Worm (Caenorhabditis elegans) whole organism, young adult: Measurements from ENCODE around the gene C17H12.5.

Experiments
- F10E7.11 ChIP-seq: sonication (generic microtip); optimal IDR thresholded peaks from 2 replicates; lab custom pipeline; 2017; ENCODE audit warnings: mild to moderate bottlenecking, missing genetic modification characterization, moderate library complexity, missing compliant biosample characterization
- F37B4.10 ChIP-seq: fragments of 200-800 bp; sonication (Bioruptor generic); IDR thresholded peaks from 2 replicates; pipeline ENCODE4 v1.3.6; 2022; ENCODE audit warnings: missing genetic modification characterization, missing compliant biosample characterization
- F49E8.2 ChIP-seq: sonication (generic microtip); optimal IDR thresholded peaks from 3 replicates; lab custom pipeline; 2017; ENCODE audit warnings: missing genetic modification characterization, mild to moderate bottlenecking, missing compliant biosample characterization, antibody characterized with exemption, moderate library complexity; ENCODE audit not compliant: insufficient read depth
- F57C9.4 ChIP-seq: sonication (generic microtip); optimal IDR thresholded peaks from 2 replicates; lab custom pipeline; 2017; ENCODE audit warnings: mild to moderate bottlenecking, missing genetic modification characterization, missing compliant biosample characterization
- K12H6.12 ChIP-seq: fragments of 200-800 bp; sonication (Bioruptor generic); optimal IDR thresholded peaks from 2 replicates; lab custom pipeline; 2018; ENCODE audit warnings: mild to moderate bottlenecking, missing genetic modification characterization, missing compliant biosample characterization
- Y53G8AR.9 ChIP-seq: fragments of 200-800 bp; sonication (Bioruptor generic); conservative IDR thresholded peaks from 2 replicates; pipeline ENCODE4 v1.3.6; 2022; ENCODE audit warnings: missing genetic modification reagents, missing genetic modification characterization, missing compliant biosample characterization
- Y56A3A.18 ChIP-seq: fragments of 200-800 bp; sonication (Bioruptor generic); IDR thresholded peaks from 2 replicates; pipeline ENCODE4 v1.3.6; 2022; ENCODE audit warnings: missing genetic modification reagents, missing genetic modification characterization, missing compliant biosample characterization
- Y95B8A.8 ChIP-seq: fragments of 200-800 bp; sonication (Bioruptor generic); IDR thresholded peaks from 2 replicates; pipeline ENCODE4 v1.3.6; 2022; ENCODE audit warnings: missing genetic modification reagents, missing genetic modification characterization, missing compliant biosample characterization
- ama-1 ChIP-seq, 3 experiments: fragments of 150-350 bp in 1 of 3; sonication (generic microtip) in 2 of 3; optimal IDR thresholded peaks; 2 replicates each; lab custom pipeline; 2014 to 2018; ENCODE audit warnings: missing biosample characterization in 2 of 3, missing genetic modification characterization in 2 of 3, missing genetic modification reagents in 2 of 3
- atf-7 ChIP-seq: sonication (generic microtip); optimal IDR thresholded peaks from 2 replicates; lab custom pipeline; 2017; ENCODE audit warnings: mild to moderate bottlenecking, missing genetic modification characterization, missing compliant biosample characterization
- attf-3 ChIP-seq: fragments of 200-800 bp; sonication (Bioruptor generic); conservative IDR thresholded peaks from 2 replicates; pipeline ENCODE4 v1.3.6; 2022; ENCODE audit warnings: missing genetic modification reagents, missing genetic modification characterization, missing compliant biosample characterization
- ccch-3 ChIP-seq: fragments of 200-800 bp; sonication (Bioruptor generic); optimal IDR thresholded peaks from 2 replicates; lab custom pipeline; 2018; ENCODE audit warnings: mild to moderate bottlenecking, missing genetic modification characterization, missing compliant biosample characterization
- cebp-1 ChIP-seq, 2 experiments: fragments of 200-800 bp in 1 of 2; sonication (Bioruptor generic) in 1 of 2; sonication (generic microtip) in 1 of 2; IDR thresholded peaks in 1 of 2; optimal IDR thresholded peaks in 1 of 2; 2 replicates each; pipeline versions ENCODE4 v1.3.6 to Lab custom; 2017 to 2022; ENCODE audit warnings: missing compliant biosample characterization in 2 of 2, missing genetic modification characterization in 2 of 2, mild to moderate bottlenecking in 1 of 2, missing genetic modification reagents in 1 of 2, moderate library complexity in 1 of 2
- cebp-2 ChIP-seq: fragments of 200-800 bp; sonication (Bioruptor generic); IDR thresholded peaks from 2 replicates; pipeline ENCODE4 v1.3.6; 2022; ENCODE audit warnings: missing genetic modification characterization, missing compliant biosample characterization
- ceh-27 ChIP-seq: fragments of 200-800 bp; sonication (Bioruptor generic); optimal IDR thresholded peaks from 2 replicates; lab custom pipeline; 2018; ENCODE audit warnings: mild to moderate bottlenecking, missing genetic modification characterization, moderate library complexity, missing compliant biosample characterization
- dpff-1 ChIP-seq: sonication (generic microtip); optimal IDR thresholded peaks from 2 replicates; lab custom pipeline; 2017; ENCODE audit warnings: mild to moderate bottlenecking, missing genetic modification characterization, missing compliant biosample characterization
- efl-1 ChIP-seq: fragments of 150-350 bp; optimal IDR thresholded peaks from 2 replicates; lab custom pipeline; 2014; ENCODE audit warnings: missing biosample characterization, missing genetic modification reagents, missing genetic modification characterization
- egrh-3 ChIP-seq: fragments of 200-800 bp; sonication (Bioruptor generic); IDR thresholded peaks from 2 replicates; pipeline ENCODE4 v1.3.6; 2022; ENCODE audit warnings: missing genetic modification reagents, missing genetic modification characterization, missing compliant biosample characterization
- fkh-3 ChIP-seq: sonication (generic microtip); optimal IDR thresholded peaks from 2 replicates; lab custom pipeline; 2016; ENCODE audit warnings: mild to moderate bottlenecking, missing genetic modification characterization, missing compliant biosample characterization
- him-1 ChIP-seq: sonication (generic microtip); optimal IDR thresholded peaks from 2 replicates; lab custom pipeline; 2016; ENCODE audit warnings: missing genotype, missing genetic modification reagents, missing genetic modification characterization, missing compliant biosample characterization
- hlh-12 ChIP-seq: sonication (generic microtip); optimal IDR thresholded peaks from 2 replicates; lab custom pipeline; 2016; ENCODE audit warnings: missing genetic modification characterization, missing compliant biosample characterization
- hmg-1.2 ChIP-seq: fragments of 200-800 bp; sonication (Bioruptor generic); IDR thresholded peaks from 2 replicates; pipeline ENCODE4 v1.3.6; 2022; ENCODE audit warnings: missing genetic modification reagents, missing genetic modification characterization, missing compliant biosample characterization
- hsf-1 ChIP-seq: fragments of 200-800 bp; sonication (Bioruptor generic); IDR thresholded peaks from 2 replicates; pipeline ENCODE4 v1.3.6; 2022; ENCODE audit warnings: missing genetic modification reagents, missing genetic modification characterization, missing compliant biosample characterization
- let-526 ChIP-seq: fragments of 200-800 bp; sonication (Bioruptor generic); IDR thresholded peaks from 2 replicates; pipeline ENCODE4 v1.3.6; 2022; ENCODE audit warnings: missing genetic modification reagents, missing genetic modification characterization, missing compliant biosample characterization
- lin-35 ChIP-seq, 3 experiments: fragments of 150-350 bp in 2 of 3; sonication (generic microtip) in 1 of 3; optimal IDR thresholded peaks; 2 replicates each; lab custom pipeline; 2014 to 2018; ENCODE audit warnings: missing biosample characterization in 3 of 3, missing genetic modification characterization in 3 of 3, missing genetic modification reagents in 3 of 3
- lsy-27 ChIP-seq: sonication (generic microtip); optimal IDR thresholded peaks from 2 replicates; lab custom pipeline; 2017; ENCODE audit warnings: missing genetic modification characterization, mild to moderate bottlenecking, missing compliant biosample characterization, antibody characterized with exemption, missing genotype, borderline replicate concordance; ENCODE audit not compliant: insufficient read depth
- madf-3 ChIP-seq: fragments of 200-800 bp; sonication (Bioruptor generic); IDR thresholded peaks from 2 replicates; pipeline ENCODE4 v1.3.6; 2022; ENCODE audit warnings: missing genetic modification reagents, missing genetic modification characterization, missing compliant biosample characterization
- madf-6 ChIP-seq: fragments of 200-800 bp; sonication (Bioruptor generic); IDR thresholded peaks from 2 replicates; pipeline ENCODE4 v1.3.6; 2022; ENCODE audit warnings: missing genetic modification reagents, missing genetic modification characterization, missing compliant biosample characterization
- mel-28 ChIP-seq: sonication (generic microtip); optimal IDR thresholded peaks from 2 replicates; lab custom pipeline; 2016; ENCODE audit warnings: borderline replicate concordance, mild to moderate bottlenecking, missing genetic modification characterization, missing compliant biosample characterization
- nfya-2 ChIP-seq: fragments of 200-800 bp; sonication (Bioruptor generic); IDR thresholded peaks from 2 replicates; pipeline ENCODE4 v1.3.6; 2022; ENCODE audit warnings: missing genetic modification reagents, missing genetic modification characterization, missing compliant biosample characterization
- nhr-27 ChIP-seq: fragments of 200-800 bp; sonication (Bioruptor generic); optimal IDR thresholded peaks from 2 replicates; lab custom pipeline; 2018; ENCODE audit warnings: mild to moderate bottlenecking, missing genetic modification characterization, moderate library complexity, missing compliant biosample characterization
- nhr-80 ChIP-seq: sonication (generic microtip); optimal IDR thresholded peaks from 2 replicates; lab custom pipeline; 2016; ENCODE audit warnings: missing genetic modification characterization, missing compliant biosample characterization
- pha-4 ChIP-seq: fragments of 150-350 bp; sonication (generic microtip); optimal IDR thresholded peaks from 2 replicates; lab custom pipeline; 2014; ENCODE audit warnings: missing biosample characterization, missing genetic modification reagents, missing genetic modification characterization
- rcor-1 ChIP-seq: fragments of 200-800 bp; sonication (Bioruptor generic); IDR thresholded peaks from 2 replicates; pipeline ENCODE4 v1.3.6; 2022; ENCODE audit warnings: missing genetic modification reagents, missing genetic modification characterization, missing compliant biosample characterization
- repo-1 ChIP-seq: sonication (generic microtip); optimal IDR thresholded peaks from 2 replicates; lab custom pipeline; 2017; ENCODE audit warnings: mild to moderate bottlenecking, missing genetic modification characterization, missing compliant biosample characterization
- rpc-1 ChIP-seq, 2 experiments: fragments of 150-350 bp in 1 of 2; sonication (generic microtip) in 1 of 2; optimal IDR thresholded peaks; 2 replicates each; lab custom pipeline; 2014 to 2018; ENCODE audit warnings: missing biosample characterization in 1 of 2, missing genetic modification characterization in 1 of 2, missing genetic modification reagents in 1 of 2, missing genotype in 1 of 2
- sdz-38 ChIP-seq: sonication (generic microtip); optimal IDR thresholded peaks from 2 replicates; lab custom pipeline; 2016; ENCODE audit warnings: missing genotype, missing genetic modification characterization, missing compliant biosample characterization
- snpc-3.4 ChIP-seq: sonication (generic microtip); optimal IDR thresholded peaks from 2 replicates; lab custom pipeline; 2017; ENCODE audit warnings: missing genetic modification characterization, mild to moderate bottlenecking, missing compliant biosample characterization, antibody characterized with exemption, moderate library complexity, missing genotype, missing genetic modification reagents
- snpc-4 ChIP-seq, 5 experiments: fragments of 150-350 bp in 1 of 5; sonication (generic microtip) in 4 of 5; optimal IDR thresholded peaks; 2 replicates each; lab custom pipeline; 2014 to 2018; ENCODE audit warnings: missing genetic modification characterization in 5 of 5, missing biosample characterization in 3 of 5, antibody characterized with exemption in 2 of 5, mild to moderate bottlenecking in 2 of 5, missing compliant biosample characterization in 2 of 5, missing genotype in 2 of 5, moderate library complexity in 2 of 5, missing genetic modification reagents in 1 of 5
- tlf-1 ChIP-seq: fragments of 200-800 bp; sonication (Bioruptor generic); optimal IDR thresholded peaks from 2 replicates; lab custom pipeline; 2018; ENCODE audit warnings: mild to moderate bottlenecking, missing genetic modification characterization, missing compliant biosample characterization
- zfh-2 ChIP-seq: fragments of 200-800 bp; sonication (Bioruptor generic); conservative IDR thresholded peaks from 2 replicates; pipeline ENCODE4 v1.3.6; 2022; ENCODE audit warnings: missing genetic modification reagents, missing genetic modification characterization, missing compliant biosample characterization
- zim-3 ChIP-seq: sonication (generic microtip); optimal IDR thresholded peaks from 2 replicates; lab custom pipeline; 2017; ENCODE audit warnings: mild to moderate bottlenecking, missing genetic modification characterization, moderate library complexity, missing compliant biosample characterization
- ztf-22 ChIP-seq: fragments of 200-800 bp; sonication (Bioruptor generic); optimal IDR thresholded peaks from 2 replicates; lab custom pipeline; 2018; ENCODE audit warnings: mild to moderate bottlenecking, missing genetic modification characterization, moderate library complexity, missing compliant biosample characterization
- ztf-26 ChIP-seq: sonication (generic microtip); optimal IDR thresholded peaks from 2 replicates; lab custom pipeline; 2017; ENCODE audit warnings: missing genetic modification characterization, missing compliant biosample characterization
- ztf-28 ChIP-seq: fragments of 200-800 bp; sonication (Bioruptor generic); IDR thresholded peaks from 2 replicates; pipeline ENCODE4 v1.3.6; 2022; ENCODE audit warnings: missing genetic modification reagents, missing genetic modification characterization, missing compliant biosample characterization
- ztf-3 ChIP-seq: fragments of 200-800 bp; sonication (Bioruptor generic); optimal IDR thresholded peaks from 2 replicates; lab custom pipeline; 2018; ENCODE audit warnings: mild to moderate bottlenecking, missing genetic modification characterization, missing compliant biosample characterization

Gene C17H12.5

DNA sequence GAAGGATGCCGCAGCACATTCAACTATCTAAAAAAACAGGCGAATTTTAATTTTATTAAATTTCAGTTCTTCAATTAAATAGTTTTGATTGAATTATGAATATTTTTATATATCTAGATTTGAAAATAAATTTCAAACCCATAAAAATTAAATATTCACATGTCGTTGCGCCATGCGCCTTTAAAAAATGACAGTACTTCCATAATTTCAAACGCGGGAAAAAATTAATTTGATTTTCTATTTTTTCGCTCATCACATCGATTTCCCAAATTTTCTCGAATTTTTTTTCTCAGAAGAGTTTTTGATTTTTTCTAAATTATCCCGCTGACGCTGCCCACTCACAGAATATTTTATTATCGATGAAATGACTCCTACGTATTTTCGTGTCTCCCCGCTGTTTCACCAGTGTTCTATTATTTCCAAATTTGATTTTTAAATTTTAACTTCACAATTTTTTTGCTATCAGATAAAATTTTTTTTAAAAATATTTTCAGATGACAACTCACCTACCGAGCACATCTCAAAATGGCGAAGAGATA is 25.1 kb upstream of the C17H12.5 start, which contains the start of gene lip-1 (continued):
- TF ChIP-seq cebp-2 (GFP tag; lab: Robert Waterston, UW) (no peak), ama-1 (optimal IDR thresholded peaks at IDR 0.05; lab: Kevin White, UChicago) (no peak), ama-1 (GFP tag; optimal IDR thresholded peaks at IDR 0.05; lab: Kevin White, UChicago) (no peak), attf-3 (GFP tag; lab: Robert Waterston, UW) (no peak), fkh-3 (tag; lab: Kevin White, UChicago) (no peak), Y53G8AR.9 (GFP tag; lab: Robert Waterston, UW) (peak; percentile 32; the same call in 1 of the 2 replicates), hsf-1 (peak; percentile 70; the same call in 1 of the 2 replicates), K12H6.12 (no peak), hmg-1.2 (peak; percentile 26; the same call in 1 of the 2 replicates), pha-4 (tag; lab: Kevin White, UChicago) (no peak), snpc-3.4 (tag; lab: Kevin White, UChicago) (peak; percentile 22), egrh-3 (no peak), nhr-80 (tag; lab: Kevin White, UChicago) (no peak), dpff-1 (no peak), ztf-28 (GFP tag; lab: Robert Waterston, UW) (no peak), efl-1 (peak; percentile 93), Y95B8A.8 (peak; percentile 82), mel-28 (tag; lab: Kevin White, UChicago) (no peak), atf-7 (tag; lab: Kevin White, UChicago) (no peak), F57C9.4 (tag; lab: Kevin White, UChicago) (no peak), hlh-12 (tag; lab: Kevin White, UChicago) (no peak), snpc-4 (GFP tag; optimal IDR thresholded peaks at IDR 0.05; lab: Kevin White, UChicago) (peak; percentile 46), snpc-4 (tag; optimal IDR thresholded peaks at IDR 0.05; lab: Kevin White, UChicago) (peak in 3 of 4 experiments; percentile 33 to 77 (median 68)), ceh-27 (GFP tag; lab: Kevin White, UChicago) (no peak), F10E7.11 (no peak), rpc-1 (optimal IDR thresholded peaks at IDR 0.05; lab: Kevin White, UChicago) (no peak), rpc-1 (tag; optimal IDR thresholded peaks at IDR 0.05; lab: Kevin White, UChicago) (no peak), zim-3 (tag; lab: Kevin White, UChicago) (no peak), repo-1 (tag; lab: Kevin White, UChicago) (no peak), zfh-2 (GFP tag; lab: Robert Waterston, UW) (no peak), let-526 (GFP tag; lab: Robert Waterston, UW) (no peak), nhr-27 (tag; lab: Kevin White, UChicago) (no peak), ztf-3 (GFP tag; lab: Kevin White, UChicago) (no peak), Y56A3A.18 (GFP tag; lab: Robert Waterston, UW) (no peak), F49E8.2 (tag; lab: Kevin White, UChicago) (peak; percentile 23), lsy-27 (tag; lab: Kevin White, UChicago) (no peak), madf-6 (GFP tag; lab: Robert Waterston, UW) (peak; percentile 95), cebp-1 (GFP tag; IDR thresholded peaks at IDR 0.05; lab: Robert Waterston, UW) (no peak), cebp-1 (tag; optimal IDR thresholded peaks at IDR 0.05; lab: Kevin White, UChicago) (no peak), rcor-1 (GFP tag; lab: Robert Waterston, UW) (no peak), tlf-1 (GFP tag; lab: Kevin White, UChicago) (no peak), ztf-22 (GFP tag; lab: Kevin White, UChicago) (no peak), nfya-2 (GFP tag; lab: Robert Waterston, UW) (no peak), madf-3 (GFP tag; lab: Robert Waterston, UW) (no peak), sdz-38 (tag; lab: Kevin White, UChicago) (no peak), ccch-3 (GFP tag; lab: Kevin White, UChicago) (no peak), lin-35 (GFP tag; optimal IDR thresholded peaks at IDR 0.05; lab: Kevin White, UChicago) (no peak), F37B4.10 (GFP tag; lab: Robert Waterston, UW) (no peak), ztf-26 (tag; lab: Kevin White, UChicago) (no peak), him-1 (peak; percentile 30)
